Fruit fly (Drosophila melanogaster): ENCODE measurements around the gene Rrp45.

Rrp45 gene

DNA sequence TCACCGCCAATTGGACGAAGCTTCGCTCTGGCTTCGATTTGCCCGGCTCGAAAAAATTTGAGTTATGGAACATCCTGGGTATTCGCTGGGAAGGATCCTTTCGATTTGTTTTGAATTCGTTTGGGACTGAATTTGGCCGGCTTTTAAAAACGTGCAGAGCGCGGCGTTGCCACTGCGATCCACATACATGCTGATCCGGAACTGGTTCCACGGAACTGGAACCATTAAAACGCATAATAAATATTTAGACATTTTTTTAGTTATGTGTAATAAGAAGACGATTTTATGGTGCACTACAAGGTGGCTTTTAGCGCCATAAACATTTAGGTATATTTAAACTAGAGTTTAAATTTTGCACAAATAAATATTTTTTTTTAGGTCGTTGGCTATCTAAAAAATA lies at the start of gene Rrp45:
Gene Rrp45 (minus strand): TSS at position 209 of the 400 bp plus-strand sequence.
- TF ChIP-seq CG8478 (optimal IDR thresholded peaks at IDR 0.05) = no peak
- no peak for TF ChIP-seq EcR (GFP tag; optimal IDR thresholded peaks at IDR 0.05)
- no peak for TF ChIP-seq pan (optimal IDR thresholded peaks at IDR 0.05)
- no peak for TF ChIP-seq Dll (optimal IDR thresholded peaks at IDR 0.05)
- no peak for TF ChIP-seq usp (GFP tag; optimal IDR thresholded peaks at IDR 0.05)
- TF ChIP-seq psq (optimal IDR thresholded peaks at IDR 0.05) = no peak

DNA sequence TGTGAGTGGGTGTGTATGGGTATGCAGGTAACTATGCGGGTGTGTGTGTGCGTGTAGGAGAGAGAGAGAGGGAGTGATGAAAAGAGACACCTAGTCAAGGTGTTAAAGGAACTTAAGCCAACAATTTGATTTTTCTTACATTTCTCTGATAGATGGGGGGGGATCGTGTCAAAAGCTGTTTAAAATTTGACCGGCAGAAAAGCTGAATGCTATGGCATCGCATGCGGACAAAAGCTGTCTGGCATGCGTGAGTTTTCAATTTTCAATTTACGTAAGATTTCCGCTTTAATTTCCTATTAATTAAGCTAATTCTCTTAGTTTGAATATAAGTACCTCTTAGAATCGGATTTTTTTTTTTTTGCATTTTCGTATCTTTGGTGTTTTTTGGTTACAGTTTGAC lies 48.8 kb upstream of the Rrp45 start:
- TF ChIP-seq psq (optimal IDR thresholded peaks at IDR 0.05) (no peak), EcR (GFP tag; optimal IDR thresholded peaks at IDR 0.05) (no peak), usp (GFP tag; optimal IDR thresholded peaks at IDR 0.05) (no peak), CG8478 (optimal IDR thresholded peaks at IDR 0.05) (no peak), pan (optimal IDR thresholded peaks at IDR 0.05) (no peak), Dll (optimal IDR thresholded peaks at IDR 0.05) (no peak)

dm6 chrX:16839033-16839432 lies 48.0 kb upstream of the Rrp45 start:
- TF ChIP-seq EcR (GFP tag; optimal IDR thresholded peaks at IDR 0.05) (no peak), usp (GFP tag; optimal IDR thresholded peaks at IDR 0.05) (no peak), pan (optimal IDR thresholded peaks at IDR 0.05) (no peak), Dll (optimal IDR thresholded peaks at IDR 0.05) (no peak)

DNA sequence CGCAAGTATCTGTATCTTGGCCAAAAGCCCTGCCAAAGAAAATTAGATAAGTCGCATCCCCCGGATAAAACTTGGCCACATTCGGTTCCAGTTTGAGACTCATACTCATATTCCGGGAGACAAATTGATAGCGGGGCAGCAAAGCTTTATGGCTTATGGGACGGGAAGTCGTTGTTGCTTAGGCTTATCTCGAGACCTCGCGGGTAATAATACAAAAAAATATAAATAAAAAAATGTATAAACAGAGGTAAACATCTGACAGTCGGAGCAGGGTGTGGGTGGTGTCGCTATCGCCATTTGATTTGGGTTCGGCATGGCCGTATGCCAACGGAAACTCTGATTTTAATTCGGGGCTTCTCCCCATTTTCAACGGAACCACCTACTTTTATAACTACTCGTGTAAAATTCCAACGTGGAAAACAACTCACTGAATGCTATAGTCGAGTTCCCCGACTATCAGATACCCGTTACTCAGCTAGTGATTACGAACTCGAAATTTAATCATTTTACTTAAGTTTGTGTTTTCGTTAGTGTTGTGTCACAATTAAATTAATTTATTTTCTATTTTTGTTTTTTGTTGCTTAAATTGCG lies 46.6 kb upstream of the Rrp45 start:
- TF ChIP-seq EcR (GFP tag; optimal IDR thresholded peaks at IDR 0.05) (no peak), CG8478 (optimal IDR thresholded peaks at IDR 0.05) (no peak), usp (GFP tag; optimal IDR thresholded peaks at IDR 0.05) (no peak), pan (optimal IDR thresholded peaks at IDR 0.05) (no peak), Dll (optimal IDR thresholded peaks at IDR 0.05) (no peak), psq (optimal IDR thresholded peaks at IDR 0.05) (no peak)

DNA sequence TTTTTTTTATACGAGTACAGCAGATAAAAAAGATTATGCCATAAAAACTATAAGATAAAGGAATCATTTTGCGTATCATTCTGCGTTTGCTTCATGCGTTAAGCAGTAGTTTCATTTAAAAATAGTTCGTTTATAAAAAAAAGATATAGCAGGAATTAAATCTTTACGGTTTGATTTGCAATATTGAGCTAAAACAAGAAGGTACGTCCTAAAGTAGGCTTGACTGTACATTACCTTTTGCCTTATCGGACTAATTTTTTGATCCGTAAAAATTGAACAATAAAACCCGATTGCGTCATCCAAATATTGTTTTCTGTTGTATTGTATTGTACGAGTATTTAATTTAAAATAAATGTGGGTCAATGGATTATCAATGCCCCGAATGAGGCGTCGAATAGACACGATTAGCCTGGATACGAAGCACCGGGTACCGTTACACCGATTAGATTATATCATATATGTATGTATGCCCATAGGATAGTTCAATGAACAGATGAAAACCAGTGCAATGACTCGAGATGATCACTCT lies 45.8 kb upstream of the Rrp45 start:
- TF ChIP-seq psq (optimal IDR thresholded peaks at IDR 0.05) (no peak), EcR (GFP tag; optimal IDR thresholded peaks at IDR 0.05) (no peak), pan (optimal IDR thresholded peaks at IDR 0.05) (no peak), Dll (optimal IDR thresholded peaks at IDR 0.05) (no peak), CG8478 (optimal IDR thresholded peaks at IDR 0.05) (no peak), usp (GFP tag; optimal IDR thresholded peaks at IDR 0.05) (no peak)

DNA sequence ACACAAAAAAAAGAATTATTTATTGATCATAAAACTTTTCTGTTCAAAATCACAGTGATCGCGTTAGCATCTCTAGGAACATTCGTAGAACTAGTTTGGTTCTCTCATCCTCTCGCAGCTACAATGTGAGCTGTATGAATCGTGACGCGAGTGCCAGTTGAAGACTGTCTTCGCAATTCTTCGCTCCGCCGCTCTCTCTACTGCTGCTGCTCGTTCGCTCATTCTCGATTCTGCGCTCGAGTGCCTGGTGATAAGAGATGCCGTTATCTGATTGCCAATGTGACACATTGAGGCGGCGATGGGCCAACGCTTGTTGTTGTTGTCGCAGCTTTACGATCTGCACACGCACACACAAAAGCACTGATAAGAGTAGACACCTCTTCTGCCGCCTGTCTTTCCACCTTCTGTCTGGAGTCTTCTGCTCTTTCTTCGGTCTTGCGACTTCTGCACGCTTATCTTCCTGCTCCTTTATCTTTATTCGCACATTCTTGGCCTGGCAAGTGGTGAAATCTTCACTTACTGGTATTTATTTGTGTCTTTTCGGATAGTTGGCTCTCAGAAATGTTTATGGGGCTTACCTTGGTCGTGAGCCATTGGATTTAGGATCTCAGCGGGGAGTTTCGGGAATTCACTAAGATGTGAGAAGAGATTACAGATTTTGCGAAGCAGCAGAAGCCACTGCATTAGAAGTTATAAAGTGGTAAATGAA lies 45.2 kb upstream of the Rrp45 start:
- TF ChIP-seq usp (GFP tag; optimal IDR thresholded peaks at IDR 0.05) (no peak), Dll (optimal IDR thresholded peaks at IDR 0.05) (no peak), EcR (GFP tag; optimal IDR thresholded peaks at IDR 0.05) (no peak), pan (optimal IDR thresholded peaks at IDR 0.05) (no peak), psq (optimal IDR thresholded peaks at IDR 0.05) (no peak), CG8478 (optimal IDR thresholded peaks at IDR 0.05) (no peak)

DNA sequence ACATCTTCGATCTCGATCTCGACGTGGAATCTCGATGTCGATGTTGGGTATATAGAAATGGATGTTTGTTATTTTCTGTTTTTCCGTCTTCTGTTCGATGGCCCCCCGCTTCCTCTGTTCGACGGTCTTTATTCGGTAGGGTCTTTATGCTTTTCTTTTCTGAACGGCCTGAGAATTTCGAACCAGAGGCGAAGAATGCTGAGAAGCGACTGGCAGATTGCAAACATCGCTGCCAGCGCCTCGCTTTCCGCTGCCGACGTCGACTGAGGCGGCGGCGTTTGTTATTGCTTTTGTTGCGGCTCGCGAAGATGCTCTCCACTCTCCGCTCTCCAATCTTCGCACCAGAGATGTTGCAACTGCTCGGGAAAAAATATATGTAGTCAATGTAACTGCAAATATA lies 44.2 kb upstream of the Rrp45 start, which contains the start of the genes CG13004 and CG46306:
Gene CG13004 (minus strand): TSS at position 217 of the 400 bp plus-strand sequence.
Gene CG46306 (minus strand): TSS at position 217 of the 400 bp plus-strand sequence.
- TF ChIP-seq pan (optimal IDR thresholded peaks at IDR 0.05) (no peak), EcR (GFP tag; optimal IDR thresholded peaks at IDR 0.05) (no peak), Dll (optimal IDR thresholded peaks at IDR 0.05) (no peak), usp (GFP tag; optimal IDR thresholded peaks at IDR 0.05) (no peak), psq (optimal IDR thresholded peaks at IDR 0.05) (no peak), CG8478 (optimal IDR thresholded peaks at IDR 0.05) (no peak)

dm6 chrX:16834259-16834658 lies 43.2 kb upstream of the Rrp45 start:
- no peak for TF ChIP-seq pan (optimal IDR thresholded peaks at IDR 0.05)
- TF ChIP-seq EcR (GFP tag; optimal IDR thresholded peaks at IDR 0.05) = no peak
- TF ChIP-seq CG8478 (optimal IDR thresholded peaks at IDR 0.05) = no peak
- TF ChIP-seq usp (GFP tag; optimal IDR thresholded peaks at IDR 0.05) = no peak
- TF ChIP-seq psq (optimal IDR thresholded peaks at IDR 0.05) = no peak
- no peak for TF ChIP-seq Dll (optimal IDR thresholded peaks at IDR 0.05)

dm6 chrX:16833097-16833496 lies 42.0 kb upstream of the Rrp45 start:
- TF ChIP-seq Dll (optimal IDR thresholded peaks at IDR 0.05) (no peak), usp (GFP tag; optimal IDR thresholded peaks at IDR 0.05) (no peak), pan (optimal IDR thresholded peaks at IDR 0.05) (no peak), EcR (GFP tag; optimal IDR thresholded peaks at IDR 0.05) (no peak), CG8478 (optimal IDR thresholded peaks at IDR 0.05) (no peak), psq (optimal IDR thresholded peaks at IDR 0.05) (no peak)

dm6 chrX:16831848-16832247 lies 40.8 kb upstream of the Rrp45 start:
- no peak for TF ChIP-seq pan (optimal IDR thresholded peaks at IDR 0.05)
- no peak for TF ChIP-seq Dll (optimal IDR thresholded peaks at IDR 0.05)
- TF ChIP-seq EcR (GFP tag; optimal IDR thresholded peaks at IDR 0.05) = no peak
- TF ChIP-seq psq (optimal IDR thresholded peaks at IDR 0.05) = no peak
- TF ChIP-seq usp (GFP tag; optimal IDR thresholded peaks at IDR 0.05) = no peak
- no peak for TF ChIP-seq CG8478 (optimal IDR thresholded peaks at IDR 0.05)

- TF ChIP-seq EcR (GFP tag; optimal IDR thresholded peaks at IDR 0.05) (no peak), Dll (optimal IDR thresholded peaks at IDR 0.05) (no peak), pan (optimal IDR thresholded peaks at IDR 0.05) (no peak), usp (GFP tag; optimal IDR thresholded peaks at IDR 0.05) (no peak), CG8478 (optimal IDR thresholded peaks at IDR 0.05) (no peak), psq (optimal IDR thresholded peaks at IDR 0.05) (no peak)
Observed at dm6 chrX:16830081-16830480, 39.0 kb upstream of the Rrp45 start.

DNA sequence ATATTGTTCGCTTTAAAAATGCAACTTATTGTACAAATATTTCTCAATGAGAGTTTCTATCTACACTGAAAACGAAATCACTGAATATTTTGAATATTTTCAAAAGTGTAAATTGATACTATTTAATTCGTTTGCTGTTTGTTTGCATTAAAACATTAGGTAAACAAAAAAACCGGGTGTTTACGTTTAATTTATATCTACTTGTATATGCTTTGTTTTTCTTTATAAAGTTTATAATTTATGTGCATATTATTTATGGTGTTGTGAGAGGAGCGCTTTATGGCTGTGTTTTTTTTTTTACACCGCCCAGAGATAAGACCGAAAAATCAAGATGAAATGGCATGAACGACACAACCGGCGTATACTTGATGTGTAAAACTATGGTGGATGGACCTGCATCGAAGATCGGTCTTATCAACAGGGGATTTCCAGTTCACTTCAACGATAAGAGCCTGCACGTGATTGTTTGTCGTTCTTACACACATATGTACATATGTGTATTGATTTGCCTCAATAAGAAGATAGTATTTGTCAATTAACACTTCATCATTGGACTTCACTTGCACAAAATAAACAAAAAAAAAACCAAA lies 38.5 kb upstream of the Rrp45 start:
- no peak for TF ChIP-seq EcR (GFP tag; optimal IDR thresholded peaks at IDR 0.05)
- TF ChIP-seq Dll (optimal IDR thresholded peaks at IDR 0.05) = no peak
- TF ChIP-seq pan (optimal IDR thresholded peaks at IDR 0.05) = no peak
- TF ChIP-seq psq (optimal IDR thresholded peaks at IDR 0.05) = no peak
- TF ChIP-seq CG8478 (optimal IDR thresholded peaks at IDR 0.05) = no peak
- no peak for TF ChIP-seq usp (GFP tag; optimal IDR thresholded peaks at IDR 0.05)

Data from whole organism.